Fruit fly (Drosophila melanogaster) Kc167 (cell line): ENCODE results near the gene CG7341.

ENCODE experiments used
- Myc ChIP-seq: fragments of >200 bp; optimal IDR thresholded peaks from 2 replicates; lab custom pipeline; 2017; ENCODE audit warnings: missing external identifiers
- insv ChIP-seq: fragments of >200 bp; optimal IDR thresholded peaks from 3 replicates; lab custom pipeline; 2018; ENCODE audit warnings: missing external identifiers

dm6 chr3L:18081494-18081893 lies 31.3 kb upstream of the CG7341 start:
- TF ChIP-seq insv (no peak), Myc (no peak)
